Fruit fly (Drosophila melanogaster) whole organism, prepupa: ENCODE results near the gene Rpn3.
A peak's percentile ranks its signal among the peaks of the same experiment; 100 is the strongest.

Source experiments
- Blimp-1 ChIP-seq: fragments of 200-800 bp; sonication (Bioruptor generic); optimal IDR thresholded peaks from 3 replicates; lab custom pipeline; 2017; ENCODE audit warnings: missing biosample characterization, missing genetic modification characterization, mild to moderate bottlenecking, moderate library complexity, missing genetic modification reagents
- CG10631 ChIP-seq: fragments of 200-800 bp; sonication (Bioruptor generic); optimal IDR thresholded peaks from 2 replicates; lab custom pipeline; 2016; ENCODE audit warnings: missing biosample characterization, missing genetic modification characterization
- CG10669 ChIP-seq: fragments of 200-800 bp; sonication (Bioruptor generic); optimal IDR thresholded peaks from 3 replicates; lab custom pipeline; 2018; ENCODE audit warnings: missing biosample characterization, mild to moderate bottlenecking, missing genetic modification characterization, moderate library complexity
- CG11294 ChIP-seq: fragments of 200-800 bp; sonication (Bioruptor generic); IDR thresholded peaks from 2 replicates; pipeline ENCODE4 v1.3.6; 2022; ENCODE audit warnings: missing biosample characterization, missing genetic modification characterization
- CG11762 ChIP-seq: fragments of 200-800 bp; sonication (Bioruptor generic); optimal IDR thresholded peaks from 3 replicates; lab custom pipeline; 2016; ENCODE audit warnings: missing biosample characterization, missing genetic modification characterization; ENCODE audit not compliant: insufficient read depth
- CG11902 ChIP-seq: fragments of 200-800 bp; sonication (Bioruptor generic); optimal IDR thresholded peaks from 3 replicates; lab custom pipeline; 2016; ENCODE audit warnings: missing biosample characterization, missing genetic modification characterization
- CG16779 ChIP-seq: fragments of 200-800 bp; sonication (Bioruptor generic); optimal IDR thresholded peaks from 3 replicates; lab custom pipeline; 2017; ENCODE audit warnings: missing biosample characterization, mild to moderate bottlenecking, missing genetic modification characterization
- CG3032 ChIP-seq: fragments of 200-800 bp; optimal IDR thresholded peaks from 2 replicates; lab custom pipeline; 2019; ENCODE audit warnings: missing biosample characterization, mild to moderate bottlenecking, missing genetic modification characterization, moderate library complexity
- CG31627 ChIP-seq: fragments of 200-800 bp; sonication (Bioruptor generic); optimal IDR thresholded peaks from 3 replicates; lab custom pipeline; 2016; ENCODE audit warnings: missing biosample characterization, missing genetic modification characterization
- CG34406 ChIP-seq: fragments of 200-800 bp; sonication (Bioruptor generic); optimal IDR thresholded peaks from 3 replicates; lab custom pipeline; 2016; ENCODE audit warnings: missing biosample characterization, missing genetic modification characterization
- CG3919 ChIP-seq: fragments of 200-800 bp; sonication (Bioruptor generic); optimal IDR thresholded peaks from 3 replicates; lab custom pipeline; 2016; ENCODE audit warnings: missing biosample characterization, missing genetic modification characterization
- CG4318 ChIP-seq: fragments of 200-800 bp; sonication (Bioruptor generic); optimal IDR thresholded peaks from 3 replicates; lab custom pipeline; 2017; ENCODE audit warnings: missing biosample characterization, mild to moderate bottlenecking, missing genetic modification characterization
- CG6163 ChIP-seq: fragments of 200-800 bp; sonication (Bioruptor generic); IDR thresholded peaks from 3 replicates; pipeline ENCODE4 v1.3.6; 2022; ENCODE audit warnings: missing biosample characterization, missing genetic modification characterization
- CG6792 ChIP-seq: fragments of 200-800 bp; sonication (Bioruptor generic); optimal IDR thresholded peaks from 3 replicates; lab custom pipeline; 2016; ENCODE audit warnings: missing biosample characterization, missing genetic modification characterization
- CG6808 ChIP-seq: fragments of 200-800 bp; sonication (Bioruptor generic); optimal IDR thresholded peaks from 3 replicates; lab custom pipeline; 2017; ENCODE audit warnings: missing biosample characterization, missing genetic modification characterization, mild to moderate bottlenecking, moderate library complexity, missing genetic modification reagents
- CG6854 ChIP-seq: fragments of 200-800 bp; sonication (Bioruptor generic); optimal IDR thresholded peaks from 2 replicates; lab custom pipeline; 2017; ENCODE audit warnings: missing biosample characterization, mild to moderate bottlenecking, missing genetic modification characterization
- CG7368 ChIP-seq: fragments of 200-800 bp; sonication (Bioruptor generic); optimal IDR thresholded peaks from 3 replicates; lab custom pipeline; 2016; ENCODE audit warnings: missing biosample characterization, missing genetic modification characterization
- CG8119 ChIP-seq: fragments of 200-800 bp; sonication (Bioruptor generic); IDR thresholded peaks from 3 replicates; pipeline ENCODE4 v1.3.6; 2022; ENCODE audit warnings: missing biosample characterization, missing genetic modification characterization
- CG8319 ChIP-seq: fragments of 200-800 bp; sonication (Bioruptor generic); optimal IDR thresholded peaks from 3 replicates; lab custom pipeline; 2016; ENCODE audit warnings: missing biosample characterization, missing genetic modification characterization
- CG8632 ChIP-seq: fragments of 200-800 bp; sonication (Bioruptor generic); optimal IDR thresholded peaks from 3 replicates; lab custom pipeline; 2016; ENCODE audit warnings: missing biosample characterization, missing genetic modification characterization
- CG9139 ChIP-seq: fragments of 200-800 bp; sonication (Bioruptor generic); optimal IDR thresholded peaks from 3 replicates; lab custom pipeline; 2017; ENCODE audit warnings: missing biosample characterization, mild to moderate bottlenecking, missing genetic modification characterization
- Eip75B ChIP-seq: fragments of 200-800 bp; sonication (Bioruptor generic); optimal IDR thresholded peaks from 3 replicates; lab custom pipeline; 2016; ENCODE audit warnings: missing biosample characterization, missing genetic modification characterization
- Eip78C ChIP-seq: fragments of 200-800 bp; sonication (Bioruptor generic); peaks from one replicate; lab custom pipeline; 2016; ENCODE audit warnings: missing biosample characterization, missing genetic modification characterization
- Ets21C ChIP-seq: fragments of 200-800 bp; sonication (Bioruptor generic); optimal IDR thresholded peaks from 3 replicates; lab custom pipeline; 2016; ENCODE audit warnings: missing biosample characterization, missing genetic modification characterization
- Ets96B ChIP-seq: fragments of 200-800 bp; optimal IDR thresholded peaks from 2 replicates; lab custom pipeline; 2019; ENCODE audit warnings: missing biosample characterization, mild to moderate bottlenecking, missing genetic modification characterization, moderate library complexity
- Gug ChIP-seq: fragments of 200-800 bp; sonication (Bioruptor generic); IDR thresholded peaks from 2 replicates; pipeline ENCODE4 v1.3.6; 2022; ENCODE audit warnings: missing biosample characterization, missing genetic modification characterization
- Hr38 ChIP-seq: sonication (Bioruptor generic); optimal IDR thresholded peaks from 2 replicates; lab custom pipeline; 2016; ENCODE audit warnings: missing biosample characterization, missing genetic modification characterization
- Hr39 ChIP-seq: fragments of 200-800 bp; sonication (Bioruptor generic); optimal IDR thresholded peaks from 2 replicates; lab custom pipeline; 2016; ENCODE audit warnings: missing biosample characterization, missing genetic modification characterization
- Hr4 ChIP-seq: fragments of 200-800 bp; sonication (Bioruptor generic); optimal IDR thresholded peaks from 3 replicates; lab custom pipeline; 2016; ENCODE audit warnings: missing biosample characterization, missing genetic modification characterization
- OdsH ChIP-seq: fragments of 200-800 bp; sonication (Bioruptor generic); optimal IDR thresholded peaks from 3 replicates; lab custom pipeline; 2016; ENCODE audit warnings: missing biosample characterization, missing genetic modification characterization
- Smox ChIP-seq: fragments of 200-800 bp; sonication (Bioruptor generic); optimal IDR thresholded peaks from 3 replicates; lab custom pipeline; 2016; ENCODE audit warnings: missing biosample characterization, missing genetic modification characterization
- Sox102F ChIP-seq: fragments of 200-800 bp; sonication (Bioruptor generic); optimal IDR thresholded peaks from 2 replicates; lab custom pipeline; 2016; ENCODE audit warnings: missing biosample characterization, mild to moderate bottlenecking, missing genetic modification characterization
- Sox14 ChIP-seq: fragments of 200-800 bp; sonication (Bioruptor generic); optimal IDR thresholded peaks from 3 replicates; lab custom pipeline; 2016; ENCODE audit warnings: missing biosample characterization, missing genetic modification characterization
- Sox15 ChIP-seq: fragments of 200-800 bp; sonication (Bioruptor generic); optimal IDR thresholded peaks from 3 replicates; lab custom pipeline; 2016; ENCODE audit warnings: missing biosample characterization, missing genetic modification characterization
- achi ChIP-seq: fragments of 200-800 bp; sonication (Bioruptor generic); optimal IDR thresholded peaks from 3 replicates; lab custom pipeline; 2016; ENCODE audit warnings: missing biosample characterization, missing genetic modification characterization
- acj6 ChIP-seq: fragments of 200-800 bp; sonication (Bioruptor generic); optimal IDR thresholded peaks from 3 replicates; lab custom pipeline; 2016; ENCODE audit warnings: missing biosample characterization, missing genetic modification characterization
- dac ChIP-seq: fragments of 200-800 bp; sonication (Bioruptor generic); optimal IDR thresholded peaks from 2 replicates; lab custom pipeline; 2017; ENCODE audit warnings: missing biosample characterization, mild to moderate bottlenecking, missing genetic modification characterization
- eg ChIP-seq: fragments of 200-800 bp; sonication (Bioruptor generic); IDR thresholded peaks from 3 replicates; pipeline ENCODE4 v1.3.6; 2022; ENCODE audit warnings: missing biosample characterization, missing genetic modification characterization
- esn ChIP-seq: fragments of 200-800 bp; sonication (Bioruptor generic); optimal IDR thresholded peaks from 2 replicates; lab custom pipeline; 2016; ENCODE audit warnings: missing biosample characterization, mild to moderate bottlenecking, missing genetic modification characterization, moderate library complexity
- fd85E ChIP-seq: fragments of 200-800 bp; sonication (Bioruptor generic); optimal IDR thresholded peaks from 3 replicates; lab custom pipeline; 2016; ENCODE audit warnings: missing biosample characterization, missing genetic modification characterization
- fkh ChIP-seq: fragments of 200-800 bp; sonication (Bioruptor generic); optimal IDR thresholded peaks from 3 replicates; lab custom pipeline; 2017; ENCODE audit warnings: missing biosample characterization, mild to moderate bottlenecking, missing genetic modification characterization, moderate library complexity
- lz ChIP-seq: fragments of 200-800 bp; sonication (Bioruptor generic); optimal IDR thresholded peaks from 3 replicates; lab custom pipeline; 2016; ENCODE audit warnings: missing biosample characterization, missing genetic modification characterization
- net ChIP-seq: fragments of 200-800 bp; sonication (Bioruptor generic); optimal IDR thresholded peaks from 3 replicates; lab custom pipeline; 2016; ENCODE audit warnings: missing biosample characterization, missing genetic modification characterization
- pdm3 ChIP-seq: fragments of 200-800 bp; sonication (Bioruptor generic); optimal IDR thresholded peaks from 3 replicates; lab custom pipeline; 2016; ENCODE audit warnings: missing biosample characterization, missing genetic modification characterization
- ss ChIP-seq, 2 experiments: fragments of 200-800 bp; sonication (Bioruptor generic); optimal IDR thresholded peaks; 2 replicates in 1 of 2; 3 replicates in 1 of 2; lab custom pipeline; 2017 to 2018; ENCODE audit warnings: mild to moderate bottlenecking in 2 of 2, missing biosample characterization in 2 of 2, missing genetic modification characterization in 2 of 2, moderate library complexity in 1 of 2
- svp ChIP-seq: fragments of 200-800 bp; sonication (Bioruptor generic); peaks from one replicate; lab custom pipeline; 2016; ENCODE audit warnings: missing biosample characterization, missing genetic modification characterization
- topi ChIP-seq: fragments of 200-800 bp; sonication (Bioruptor generic); optimal IDR thresholded peaks from 3 replicates; lab custom pipeline; 2016; ENCODE audit warnings: missing biosample characterization, missing genetic modification characterization
- vri ChIP-seq: fragments of 200-800 bp; sonication (Bioruptor generic); optimal IDR thresholded peaks from 3 replicates; lab custom pipeline; 2016; ENCODE audit warnings: missing biosample characterization, mild to moderate bottlenecking, missing genetic modification characterization

The Rpn3 gene

dm6 chr2L:19002959-19003371 is 48.6 kb upstream of the Rpn3 start, which contains the start of gene CG31793 (continued):
- TF ChIP-seq CG9139 (GFP tag; lab: Kevin White, UChicago) (peak; percentile 45), Hr4 (GFP tag; lab: Kevin White, UChicago) (peak; percentile 36), CG10631 (peak; percentile 49), vri (GFP tag; lab: Kevin White, UChicago) (peak; percentile 58), topi (GFP tag; lab: Kevin White, UChicago) (peak; percentile 34), Eip78C (GFP tag; lab: Kevin White, UChicago) (peak; percentile 88), svp (GFP tag; lab: Kevin White, UChicago) (no peak), acj6 (GFP tag; lab: Kevin White, UChicago) (peak; percentile 43), ss (GFP tag; optimal IDR thresholded peaks at IDR 0.05; lab: Kevin White, UChicago) (peak in 1 of 2 experiments; percentile 35), CG6808 (peak; percentile 40), CG6854 (GFP tag; lab: Kevin White, UChicago) (no peak), eg (GFP tag; lab: Robert Waterston, UW) (peak; percentile 79), CG3032 (tag; lab: Kevin White, UChicago) (peak; percentile 54), CG31627 (GFP tag; lab: Kevin White, UChicago) (no peak), Ets21C (GFP tag; lab: Kevin White, UChicago) (no peak), Eip75B (no peak), CG4318 (GFP tag; lab: Kevin White, UChicago) (no peak), Sox15 (GFP tag; lab: Kevin White, UChicago) (no peak), Smox (GFP tag; lab: Kevin White, UChicago) (no peak)

dm6 chr2L:19009130-19009529 is 42.5 kb upstream of the Rpn3 start, which contains the start of gene RpL30:
Gene RpL30 (minus strand): TSS chr2L:19009306.
- peak; percentile 70 for TF ChIP-seq pdm3 (GFP tag; lab: Kevin White, UChicago)
- peak; percentile 84 for TF ChIP-seq topi (GFP tag; lab: Kevin White, UChicago)
- TF ChIP-seq CG10669 (GFP tag; lab: Kevin White, UChicago) = peak; percentile 48
- TF ChIP-seq net = peak; percentile 90
- TF ChIP-seq acj6 (GFP tag; lab: Kevin White, UChicago) = peak; percentile 48
- peak; percentile 81 for TF ChIP-seq CG34406 (GFP tag; lab: Kevin White, UChicago)
- TF ChIP-seq CG7368 = peak; percentile 69
- peak; percentile 80 for TF ChIP-seq achi
- TF ChIP-seq CG16779 (tag; lab: Kevin White, UChicago) = peak; percentile 85
- TF ChIP-seq Hr38 (GFP tag; lab: Kevin White, UChicago) = no peak
- peak; percentile 90 for TF ChIP-seq fd85E (GFP tag; lab: Kevin White, UChicago)
- TF ChIP-seq Sox14 (GFP tag; lab: Kevin White, UChicago) = peak; percentile 81
- no peak for TF ChIP-seq Gug (GFP tag; lab: Robert Waterston, UW)
- TF ChIP-seq CG6854 (GFP tag; lab: Kevin White, UChicago) = peak; percentile 98
- TF ChIP-seq CG8632 (GFP tag; lab: Kevin White, UChicago) = peak; percentile 61
- peak; percentile 62 for TF ChIP-seq Smox (GFP tag; lab: Kevin White, UChicago)
- TF ChIP-seq fkh (GFP tag; lab: Kevin White, UChicago) = peak; percentile 79
- 0 out of 3 replicates have a peak, but pooled peaks have one; percentile 44 for TF ChIP-seq CG8119 (GFP tag; lab: Robert Waterston, UW)
- TF ChIP-seq dac (GFP tag; lab: Kevin White, UChicago) = peak; percentile 60
- peak; percentile 83 for TF ChIP-seq Eip75B
- TF ChIP-seq CG6792 = peak; percentile 69
- peak; percentile 93 for TF ChIP-seq Eip78C (GFP tag; lab: Kevin White, UChicago)
- TF ChIP-seq CG11294 = peak; percentile 56
- peak; percentile 86 for TF ChIP-seq Sox102F (GFP tag; lab: Kevin White, UChicago)
- peak; percentile 33 for TF ChIP-seq CG11902 (GFP tag; lab: Kevin White, UChicago)
- TF ChIP-seq CG6808 = peak; percentile 96
- peak; percentile 33 for TF ChIP-seq CG10631
- peak; percentile 65 for TF ChIP-seq Hr39 (GFP tag; lab: Kevin White, UChicago)
- peak; percentile 60 for TF ChIP-seq Ets96B (tag; lab: Kevin White, UChicago)
- peak; percentile 63 for TF ChIP-seq CG3032 (tag; lab: Kevin White, UChicago)
- TF ChIP-seq esn (GFP tag; lab: Kevin White, UChicago) = peak; percentile 87
- peak; percentile 36 for TF ChIP-seq Sox15 (GFP tag; lab: Kevin White, UChicago)
- peak; percentile 26 for TF ChIP-seq Hr4 (GFP tag; lab: Kevin White, UChicago)
- TF ChIP-seq CG6163 (GFP tag; lab: Robert Waterston, UW) = peak; percentile 91
- TF ChIP-seq CG31627 (GFP tag; lab: Kevin White, UChicago) = peak; percentile 70
- peak; percentile 52 for TF ChIP-seq CG11762
- peak; percentile 85 for TF ChIP-seq eg (GFP tag; lab: Robert Waterston, UW)
- peak; percentile 54 for TF ChIP-seq Blimp-1 (GFP tag; lab: Kevin White, UChicago)
- peak; percentile 83 for TF ChIP-seq vri (GFP tag; lab: Kevin White, UChicago)
- TF ChIP-seq CG3919 (GFP tag; lab: Kevin White, UChicago) = peak; percentile 91
- peak; percentile 56 for TF ChIP-seq CG8319 (GFP tag; lab: Kevin White, UChicago)
- peak; percentile 62 for TF ChIP-seq OdsH (GFP tag; lab: Kevin White, UChicago)
- peak; percentile 82 for TF ChIP-seq lz
